Worm (Caenorhabditis elegans) whole organism, young adult: ENCODE measurements around the gene cest-2.3.

Experiments used
- F57C9.4 ChIP-seq: sonication (generic microtip); optimal IDR thresholded peaks from 2 replicates; lab custom pipeline; 2017; ENCODE audit warnings: mild to moderate bottlenecking, missing genetic modification characterization, missing compliant biosample characterization
- Y53G8AR.9 ChIP-seq: fragments of 200-800 bp; sonication (Bioruptor generic); conservative IDR thresholded peaks from 2 replicates; pipeline ENCODE4 v1.3.6; 2022; ENCODE audit warnings: missing genetic modification reagents, missing genetic modification characterization, missing compliant biosample characterization
- ama-1 ChIP-seq, 3 experiments: fragments of 150-350 bp in 1 of 3; sonication (generic microtip) in 2 of 3; optimal IDR thresholded peaks; 2 replicates each; lab custom pipeline; 2014 to 2018; ENCODE audit warnings: missing biosample characterization in 2 of 3, missing genetic modification characterization in 2 of 3, missing genetic modification reagents in 2 of 3
- attf-3 ChIP-seq: fragments of 200-800 bp; sonication (Bioruptor generic); conservative IDR thresholded peaks from 2 replicates; pipeline ENCODE4 v1.3.6; 2022; ENCODE audit warnings: missing genetic modification reagents, missing genetic modification characterization, missing compliant biosample characterization
- ceh-91 ChIP-seq: fragments of 200-800 bp; sonication (Bioruptor generic); IDR thresholded peaks from 2 replicates; pipeline ENCODE4 v1.3.6; 2022; ENCODE audit warnings: missing genetic modification reagents, missing genetic modification characterization, missing compliant biosample characterization
- hmg-20 ChIP-seq: fragments of 200-800 bp; sonication (Bioruptor generic); IDR thresholded peaks from 2 replicates; pipeline ENCODE4 v1.3.6; 2022; ENCODE audit warnings: missing genetic modification reagents, missing genetic modification characterization, missing compliant biosample characterization
- lin-35 ChIP-seq, 3 experiments: fragments of 150-350 bp in 2 of 3; sonication (generic microtip) in 1 of 3; optimal IDR thresholded peaks; 2 replicates each; lab custom pipeline; 2014 to 2018; ENCODE audit warnings: missing biosample characterization in 3 of 3, missing genetic modification characterization in 3 of 3, missing genetic modification reagents in 3 of 3
- lsy-27 ChIP-seq: sonication (generic microtip); optimal IDR thresholded peaks from 2 replicates; lab custom pipeline; 2017; ENCODE audit warnings: missing genetic modification characterization, mild to moderate bottlenecking, missing compliant biosample characterization, antibody characterized with exemption, missing genotype, borderline replicate concordance; ENCODE audit not compliant: insufficient read depth
- nhr-27 ChIP-seq: fragments of 200-800 bp; sonication (Bioruptor generic); optimal IDR thresholded peaks from 2 replicates; lab custom pipeline; 2018; ENCODE audit warnings: mild to moderate bottlenecking, missing genetic modification characterization, moderate library complexity, missing compliant biosample characterization
- pha-4 ChIP-seq: fragments of 150-350 bp; sonication (generic microtip); optimal IDR thresholded peaks from 2 replicates; lab custom pipeline; 2014; ENCODE audit warnings: missing biosample characterization, missing genetic modification reagents, missing genetic modification characterization
- sea-2 ChIP-seq: fragments of 200-800 bp; sonication (Bioruptor generic); IDR thresholded peaks from 2 replicates; pipeline ENCODE4 v1.3.6; 2022; ENCODE audit warnings: missing genetic modification characterization, missing compliant biosample characterization
- tbp1 ChIP-seq: fragments of 200-800 bp; sonication (Bioruptor generic); optimal IDR thresholded peaks from 2 replicates; lab custom pipeline; 2018; ENCODE audit warnings: mild to moderate bottlenecking, missing genetic modification characterization, missing compliant biosample characterization

ce11 chrV:14200086-14200485, 17.3 kb upstream of the cest-2.3 start:
- TF ChIP-seq hmg-20 (GFP tag; lab: Robert Waterston, UW), result no peak
- no peak for TF ChIP-seq sea-2 (GFP tag; lab: Robert Waterston, UW)
- TF ChIP-seq ama-1 (optimal IDR thresholded peaks at IDR 0.05; lab: Kevin White, UChicago), result no peak
- TF ChIP-seq ama-1 (GFP tag; optimal IDR thresholded peaks at IDR 0.05; lab: Kevin White, UChicago), result no peak
- TF ChIP-seq lin-35 (GFP tag; optimal IDR thresholded peaks at IDR 0.05; lab: Kevin White, UChicago), result peak in 1 of 3 experiments; percentile 84
- TF ChIP-seq ceh-91 (GFP tag; lab: Robert Waterston, UW), result no peak
- peak; percentile 96 for TF ChIP-seq pha-4 (tag; lab: Kevin White, UChicago)
- TF ChIP-seq Y53G8AR.9, result 0 out of 2 replicates have a peak, but pooled peaks have one; percentile 27
- TF ChIP-seq F57C9.4 (tag; lab: Kevin White, UChicago), result no peak
- TF ChIP-seq attf-3 (GFP tag; lab: Robert Waterston, UW), result no peak
- TF ChIP-seq tbp1 (GFP tag; lab: Kevin White, UChicago), result peak; percentile 65
- TF ChIP-seq nhr-27, result no peak
- no peak for TF ChIP-seq lsy-27
